Worm (Caenorhabditis elegans): Measurements from ENCODE around the gene F08F1.4.

DNA sequence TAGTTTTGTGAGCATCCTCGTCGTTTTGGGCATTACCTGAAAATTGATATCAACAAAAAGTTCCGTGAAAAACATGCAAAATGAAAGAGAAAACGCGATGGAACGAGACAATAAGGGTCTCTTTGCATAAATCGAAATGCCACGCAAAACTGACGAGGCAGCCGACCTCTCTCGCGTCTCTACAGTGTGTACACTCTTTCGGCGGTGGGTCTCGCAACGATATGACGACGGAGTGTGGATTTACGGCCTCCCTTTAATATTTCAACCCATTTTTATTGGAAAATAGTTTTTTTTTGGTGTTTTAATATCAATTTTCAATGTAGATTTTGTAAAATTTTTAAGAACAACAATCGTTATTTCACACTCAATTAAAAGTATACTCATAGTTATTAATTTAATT, 8.8 kb downstream of the F08F1.4 start, which contains the start of gene tag-123:
- no peak for TF ChIP-seq skn-1 (tag; optimal IDR thresholded peaks at IDR 0.05)
- no peak for TF ChIP-seq daf-19 (GFP tag; conservative IDR thresholded peaks at IDR 0.05)
- no peak for TF ChIP-seq nhr-237 (tag; optimal IDR thresholded peaks at IDR 0.05)
- no peak for TF ChIP-seq aly-2 (tag; optimal IDR thresholded peaks at IDR 0.05)

All from whole organism, L4 larva.